Worm (Caenorhabditis elegans) whole organism, L3 larva: ENCODE results near the gene Y49F6B.12.
"Not testable (repeated sequence)": the region's sequence is repeated elsewhere in the genome, so short reads cannot be mapped to it uniquely, and the experiment has no call there.

Experiments
- ama-1 ChIP-seq: fragments of 150-350 bp; optimal IDR thresholded peaks from 2 replicates; lab custom pipeline; 2018
- ceh-82 ChIP-seq: fragments of 150-350 bp; optimal IDR thresholded peaks from 2 replicates; lab custom pipeline; 2014; ENCODE audit warnings: missing biosample characterization, missing genetic modification characterization
- ceh-9 ChIP-seq: sonication (generic microtip); optimal IDR thresholded peaks from 2 replicates; lab custom pipeline; 2018; ENCODE audit warnings: missing biosample characterization, missing genetic modification characterization
- daf-12 ChIP-seq: fragments of 150-350 bp; optimal IDR thresholded peaks from 2 replicates; lab custom pipeline; 2014; ENCODE audit warnings: missing biosample characterization, missing genetic modification reagents, missing genetic modification characterization
- egl-27 ChIP-seq: sonication (generic microtip); optimal IDR thresholded peaks from 4 replicates; lab custom pipeline; 2017; ENCODE audit warnings: missing biosample characterization, missing genetic modification reagents, missing genetic modification characterization
- egl-5 ChIP-seq: fragments of 150-350 bp; optimal IDR thresholded peaks from 2 replicates; lab custom pipeline; 2017; ENCODE audit warnings: missing biosample characterization, missing genetic modification reagents, missing genetic modification characterization, inconsistent platforms
- elt-1 ChIP-seq: fragments of 150-350 bp; optimal IDR thresholded peaks from 2 replicates; lab custom pipeline; 2014; ENCODE audit warnings: missing biosample characterization, missing genetic modification characterization
- elt-2 ChIP-seq: sonication (generic microtip); optimal IDR thresholded peaks from 2 replicates; lab custom pipeline; 2016; ENCODE audit warnings: missing genetic modification reagents, mild to moderate bottlenecking, missing genetic modification characterization, missing compliant biosample characterization
- elt-3 ChIP-seq, 3 experiments: fragments of 150-350 bp in 1 of 3; sonication (generic microtip) in 2 of 3; optimal IDR thresholded peaks; 2 replicates in 2 of 3; 4 replicates in 1 of 3; lab custom pipeline; 2014 to 2017; ENCODE audit warnings: missing biosample characterization in 3 of 3, missing genetic modification characterization in 3 of 3
- eor-1 ChIP-seq, 2 experiments: fragments of 150-350 bp; optimal IDR thresholded peaks; 2 replicates each; lab custom pipeline; 2014 to 2018; ENCODE audit warnings: missing biosample characterization in 2 of 2, missing genetic modification characterization in 2 of 2
- fkh-10 ChIP-seq: sonication (generic microtip); optimal IDR thresholded peaks from 2 replicates; lab custom pipeline; 2017; ENCODE audit warnings: missing biosample characterization, missing genetic modification reagents, missing genetic modification characterization
- fkh-2 ChIP-seq: fragments of 150-350 bp; optimal IDR thresholded peaks from 2 replicates; lab custom pipeline; 2014; ENCODE audit warnings: missing biosample characterization, missing genetic modification reagents, missing genetic modification characterization
- lin-15B ChIP-seq: fragments of 150-350 bp; optimal IDR thresholded peaks from 2 replicates; lab custom pipeline; 2014; ENCODE audit warnings: missing biosample characterization, missing genetic modification characterization
- lin-39 ChIP-seq: fragments of 150-350 bp; optimal IDR thresholded peaks from 2 replicates; lab custom pipeline; 2018; ENCODE audit warnings: missing biosample characterization, missing genetic modification reagents, missing genetic modification characterization
- lsy-12 ChIP-seq: sonication (generic microtip); optimal IDR thresholded peaks from 2 replicates; lab custom pipeline; 2016; ENCODE audit warnings: mild to moderate bottlenecking, missing genetic modification characterization, missing compliant biosample characterization
- mdl-1 ChIP-seq: fragments of 150-350 bp; optimal IDR thresholded peaks from 2 replicates; lab custom pipeline; 2014; ENCODE audit warnings: missing biosample characterization, missing genetic modification characterization
- mml-1 ChIP-seq: fragments of 150-350 bp; sonication (generic microtip); optimal IDR thresholded peaks from 3 replicates; lab custom pipeline; 2014; ENCODE audit warnings: missing biosample characterization, missing genetic modification characterization
- nfya-1 ChIP-seq: sonication (generic microtip); optimal IDR thresholded peaks from 2 replicates; lab custom pipeline; 2017; ENCODE audit warnings: missing genetic modification characterization, mild to moderate bottlenecking, missing compliant biosample characterization, antibody characterized with exemption, moderate library complexity; ENCODE audit not compliant: insufficient read depth
- nhr-12 ChIP-seq: fragments of 150-350 bp; optimal IDR thresholded peaks from 2 replicates; lab custom pipeline; 2014; ENCODE audit warnings: missing biosample characterization, missing genetic modification characterization
- nhr-23 ChIP-seq: fragments of 150-350 bp; optimal IDR thresholded peaks from 2 replicates; lab custom pipeline; 2014; ENCODE audit warnings: missing biosample characterization, missing genetic modification reagents, missing genetic modification characterization
- nhr-25 ChIP-seq: sonication (generic microtip); optimal IDR thresholded peaks from 2 replicates; lab custom pipeline; 2017; ENCODE audit warnings: missing biosample characterization, missing genetic modification characterization
- nhr-28 ChIP-seq: fragments of 150-350 bp; optimal IDR thresholded peaks from 2 replicates; lab custom pipeline; 2014; ENCODE audit warnings: missing biosample characterization, missing genetic modification characterization
- nhr-43 ChIP-seq: sonication (generic microtip); optimal IDR thresholded peaks from 2 replicates; lab custom pipeline; 2016; ENCODE audit warnings: mild to moderate bottlenecking, missing genetic modification characterization, missing compliant biosample characterization; ENCODE audit not compliant: poor library complexity, severe bottlenecking
- nhr-67 ChIP-seq: fragments of 150-350 bp; optimal IDR thresholded peaks from 2 replicates; lab custom pipeline; 2014; ENCODE audit warnings: missing biosample characterization, missing genetic modification characterization
- nhr-77 ChIP-seq: fragments of 150-350 bp; optimal IDR thresholded peaks from 2 replicates; lab custom pipeline; 2014; ENCODE audit warnings: missing biosample characterization, missing genetic modification characterization
- pha-4 ChIP-seq: fragments of 150-350 bp; optimal IDR thresholded peaks from 2 replicates; lab custom pipeline; 2014; ENCODE audit warnings: missing biosample characterization, missing genetic modification reagents, missing genetic modification characterization
- pqm-1 ChIP-seq: fragments of 150-350 bp; optimal IDR thresholded peaks from 2 replicates; lab custom pipeline; 2017; ENCODE audit warnings: missing biosample characterization, missing genetic modification characterization, inconsistent platforms
- sea-2 ChIP-seq: fragments of 150-350 bp; sonication (generic microtip); optimal IDR thresholded peaks from 4 replicates; lab custom pipeline; 2014; ENCODE audit warnings: missing biosample characterization, missing genetic modification reagents, missing genetic modification characterization
- skn-1 ChIP-seq: fragments of 150-350 bp; optimal IDR thresholded peaks from 2 replicates; lab custom pipeline; 2014; ENCODE audit warnings: missing biosample characterization, missing genetic modification characterization
- tbx-2 ChIP-seq: sonication (generic microtip); optimal IDR thresholded peaks from 2 replicates; lab custom pipeline; 2016; ENCODE audit warnings: mild to moderate bottlenecking, missing genetic modification characterization, missing compliant biosample characterization
- unc-39 ChIP-seq: sonication (generic microtip); optimal IDR thresholded peaks from 4 replicates; lab custom pipeline; 2017; ENCODE audit warnings: missing biosample characterization, missing genetic modification characterization
- unc-62 ChIP-seq: fragments of 150-350 bp; sonication (generic microtip); optimal IDR thresholded peaks from 4 replicates; lab custom pipeline; 2014; ENCODE audit warnings: missing biosample characterization, missing genetic modification reagents, missing genetic modification characterization
- zag-1 ChIP-seq: fragments of 150-350 bp; optimal IDR thresholded peaks from 2 replicates; lab custom pipeline; 2014; ENCODE audit warnings: missing biosample characterization, missing genetic modification characterization
- ztf-11 ChIP-seq: fragments of 150-350 bp; optimal IDR thresholded peaks from 2 replicates; lab custom pipeline; 2014; ENCODE audit warnings: missing biosample characterization, missing genetic modification characterization

Gene Y49F6B.12

ce11 chrII:3453521-3453920 is 18.7 kb downstream of the Y49F6B.12 start, which contains the start of gene C16C8.11:
C16C8.11 (plus strand) TSS chrII:3453708.
- TF ChIP-seq egl-5 (tag; lab: Kevin White, UChicago), result no peak
- no peak for TF ChIP-seq nhr-12 (tag; lab: Kevin White, UChicago)
- no peak for TF ChIP-seq daf-12 (tag; lab: Kevin White, UChicago)
- no peak for TF ChIP-seq zag-1 (tag; lab: Kevin White, UChicago)
- TF ChIP-seq ceh-9, result no peak
- TF ChIP-seq mml-1, result no peak
- TF ChIP-seq lsy-12, result no peak

DNA sequence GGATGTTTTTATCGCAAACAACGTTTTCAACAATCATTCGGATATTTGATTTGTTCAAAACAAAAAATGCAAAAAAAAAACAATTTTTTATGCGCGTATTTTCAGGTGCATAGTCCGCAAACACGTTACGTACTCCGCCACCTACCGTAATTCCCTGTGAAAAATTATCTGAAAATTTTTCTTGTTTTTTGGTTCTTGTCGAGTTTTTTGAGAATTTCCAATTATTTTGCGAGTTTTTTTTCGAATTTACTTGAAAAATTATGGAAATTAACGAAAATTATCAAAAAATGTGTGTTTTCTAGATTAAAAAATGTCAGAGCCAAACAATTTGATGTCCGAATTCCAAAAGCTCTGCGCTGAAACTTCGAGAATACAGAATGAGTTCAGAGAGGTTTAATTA is 19.8 kb downstream of the Y49F6B.12 start, which contains the start of gene C16C8.12:
TSS of gene C16C8.12 (plus strand) at position 301 of the 400 bp plus-strand sequence.
- no peak for TF ChIP-seq elt-2
- no peak for TF ChIP-seq lin-39 (tag; lab: Kevin White, UChicago)
- TF ChIP-seq nhr-28 (tag; lab: Kevin White, UChicago), result no peak
- no peak for TF ChIP-seq fkh-10
- no peak for TF ChIP-seq ceh-82 (tag; lab: Kevin White, UChicago)
- no peak for TF ChIP-seq nhr-77 (tag; lab: Kevin White, UChicago)
- TF ChIP-seq mdl-1, result no peak
- TF ChIP-seq nhr-12 (tag; lab: Kevin White, UChicago), result no peak
- no peak for TF ChIP-seq elt-1 (tag; lab: Kevin White, UChicago)
- TF ChIP-seq nhr-23, result no peak
- no peak for TF ChIP-seq elt-3 (tag; optimal IDR thresholded peaks at IDR 0.05; lab: Kevin White, UChicago)
- TF ChIP-seq fkh-2, result no peak
- no peak for TF ChIP-seq egl-27 (tag; lab: Kevin White, UChicago)
- TF ChIP-seq nhr-67 (tag; lab: Kevin White, UChicago), result no peak
- no peak for TF ChIP-seq sea-2

ce11 chrII:3449514-3449913 is 22.7 kb downstream of the Y49F6B.12 start, which contains the start of gene C16C8.14:
C16C8.14 (plus strand) TSS chrII:3449814.
- TF ChIP-seq nhr-43, daf-12, skn-1 (tag; lab: Kevin White, UChicago): not testable (repeated sequence)

DNA sequence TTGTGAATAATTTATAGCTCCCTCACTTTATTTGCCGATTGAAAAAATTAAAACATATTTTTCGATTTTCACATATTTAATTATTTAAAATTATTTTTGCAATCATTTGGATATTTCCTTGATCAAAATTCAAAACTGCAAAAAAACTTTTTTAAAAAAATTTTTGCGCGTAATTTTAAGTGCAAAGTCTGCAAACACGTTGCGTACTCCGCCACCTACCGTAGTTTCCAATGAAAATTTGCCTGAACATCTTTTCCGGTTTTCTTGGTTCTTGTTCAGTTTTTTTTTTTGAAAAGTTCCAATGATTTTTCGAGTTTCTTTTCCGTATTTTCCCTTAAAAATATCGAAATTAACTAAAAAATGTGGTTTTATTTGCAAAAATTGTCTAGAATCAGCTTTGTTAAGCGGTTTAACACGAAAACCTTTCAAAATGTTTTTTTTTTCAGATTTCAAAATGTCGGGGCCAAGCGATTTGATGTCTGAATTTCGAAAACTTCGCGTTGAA is 23.4 kb downstream of the Y49F6B.12 start, which contains the start of gene C16C8.25:
TSS of gene C16C8.25 (plus strand) at position 455 of the 505 bp plus-strand sequence.
- TF ChIP-seq unc-62 (GFP tag; lab: Kevin White, UChicago) (no peak), tbx-2 (no peak), elt-2 (no peak)

DNA sequence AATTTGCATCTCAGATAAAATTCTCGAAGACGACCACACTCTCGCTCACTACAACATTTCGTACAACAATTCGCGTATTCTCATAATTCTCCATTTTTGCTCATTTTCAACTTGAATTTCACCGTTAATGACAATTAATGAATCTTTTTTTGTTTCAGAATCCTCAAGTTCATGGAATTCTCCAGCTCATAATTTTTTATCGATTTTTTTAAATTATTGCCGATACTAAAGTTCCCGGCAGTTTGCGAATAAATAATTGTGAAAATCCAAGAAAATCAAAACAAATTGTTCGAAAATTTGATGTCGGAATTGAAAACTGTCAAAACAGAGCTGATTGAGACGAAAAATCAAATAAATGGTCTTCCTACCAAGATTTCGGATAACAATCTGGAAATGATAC is 24.3 kb downstream of the Y49F6B.12 start, which contains the start of gene C16C8.21:
TSS of gene C16C8.21 (plus strand) at position 301 of the 400 bp plus-strand sequence.
- TF ChIP-seq tbx-2 (no peak), sea-2 (no peak), pqm-1 (no peak)

DNA sequence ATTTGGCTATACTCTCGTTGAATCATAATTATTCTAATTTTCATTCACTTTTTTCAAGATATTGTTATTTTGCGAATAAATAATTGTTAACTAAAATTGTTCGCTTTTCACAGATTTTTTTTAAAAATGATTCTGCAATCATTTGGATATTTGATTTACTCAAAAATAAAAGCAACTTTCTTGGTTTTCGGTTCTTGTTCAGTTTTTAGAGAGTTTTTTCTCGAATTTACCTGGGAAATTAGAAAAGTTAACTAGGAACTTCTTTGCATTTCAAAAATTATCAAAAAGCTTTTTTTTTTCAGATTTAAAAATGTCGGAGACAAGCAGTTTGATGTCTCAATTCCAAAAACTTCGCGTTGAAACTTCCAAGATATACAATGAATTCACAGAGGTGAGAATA is 25.6 kb downstream of the Y49F6B.12 start, which contains the start of the genes C16C8.20 and gldi-6:
TSS of gene C16C8.20 (plus strand) at position 301 of the 400 bp plus-strand sequence.
TSS of gene gldi-6 (plus strand) at position 301 of the 400 bp plus-strand sequence.
- no peak for TF ChIP-seq nfya-1
- TF ChIP-seq tbx-2, result no peak
- no peak for TF ChIP-seq nhr-23
- no peak for TF ChIP-seq fkh-10
- TF ChIP-seq elt-1 (tag; lab: Kevin White, UChicago), result no peak
- no peak for TF ChIP-seq eor-1 (tag; optimal IDR thresholded peaks at IDR 0.05; lab: Kevin White, UChicago)
- no peak for TF ChIP-seq ztf-11 (tag; lab: Kevin White, UChicago)
- TF ChIP-seq skn-1 (tag; lab: Kevin White, UChicago), result no peak

DNA sequence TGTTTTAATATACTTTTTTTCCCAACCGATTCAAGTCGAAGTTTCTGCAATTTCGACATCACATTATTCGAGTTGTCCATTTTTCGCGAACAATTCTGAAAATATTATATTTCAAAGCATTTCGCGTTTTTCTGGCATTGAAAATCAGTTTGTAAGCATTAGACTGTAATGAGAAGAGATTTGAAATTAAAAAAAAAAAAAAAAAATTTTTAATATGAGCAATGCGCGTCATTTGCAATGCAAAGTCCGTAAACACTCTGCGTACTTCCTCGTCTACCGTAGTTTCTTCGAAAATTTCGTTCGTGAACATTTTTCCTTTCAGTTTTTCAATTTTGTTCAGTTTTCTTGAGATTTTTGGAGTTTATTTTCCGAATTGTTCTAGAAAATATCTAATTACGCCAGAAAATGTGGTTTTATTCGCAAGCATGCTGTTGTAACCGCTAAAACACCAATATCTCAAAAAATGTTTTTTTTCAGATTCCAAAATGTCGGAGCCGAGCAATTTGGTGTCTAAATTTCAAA is 26.9 kb downstream of the Y49F6B.12 start, which contains the start of the genes C16C8.5 and C16C8.16:
TSS of gene C16C8.5 (minus strand) at position 101 of the 522 bp plus-strand sequence.
TSS of gene C16C8.16 (plus strand) at position 472 of the 522 bp plus-strand sequence.
- TF ChIP-seq lin-15B (tag; lab: Kevin White, UChicago) (no peak), fkh-2 (no peak), nhr-25 (tag; lab: Kevin White, UChicago) (no peak), nhr-23 (no peak), ceh-9 (no peak), ztf-11 (tag; lab: Kevin White, UChicago) (no peak), skn-1 (tag; lab: Kevin White, UChicago) (no peak), ama-1 (lab: Kevin White, UChicago) (no peak), nhr-28 (tag; lab: Kevin White, UChicago) (no peak), zag-1 (tag; lab: Kevin White, UChicago) (no peak), egl-5 (tag; lab: Kevin White, UChicago) (no peak), elt-1 (tag; lab: Kevin White, UChicago) (no peak), unc-39 (tag; lab: Kevin White, UChicago) (no peak), mml-1 (no peak), nhr-67 (tag; lab: Kevin White, UChicago) (no peak), nhr-12 (tag; lab: Kevin White, UChicago) (no peak), pha-4 (tag; lab: Kevin White, UChicago) (no peak), mdl-1 (no peak), nhr-77 (tag; lab: Kevin White, UChicago) (no peak)
